Fruit fly (Drosophila melanogaster) whole organism, embryonic: ENCODE results near the gene CG9691.

Experiments used
- B-H1 ChIP-seq: fragments of 200-800 bp; sonication (Bioruptor generic); IDR thresholded peaks from 3 replicates; pipeline ENCODE4 v1.3.6; 2022; ENCODE audit warnings: missing biosample characterization, missing genetic modification characterization
- Bteb2 ChIP-seq: fragments of 200-800 bp; sonication (Bioruptor generic); optimal IDR thresholded peaks from 2 replicates; lab custom pipeline; 2016; ENCODE audit warnings: missing biosample characterization, missing genetic modification characterization
- CG11247 ChIP-seq: fragments of 200-800 bp; sonication (Bioruptor generic); IDR thresholded peaks from 2 replicates; pipeline ENCODE4 v1.3.6; 2022; ENCODE audit warnings: missing biosample characterization, missing genetic modification characterization
- CG11398 ChIP-seq: fragments of 200-800 bp; sonication (Bioruptor generic); optimal IDR thresholded peaks from 2 replicates; lab custom pipeline; 2016; ENCODE audit warnings: missing biosample characterization, missing genetic modification characterization
- CG11696 ChIP-seq: fragments of 200-800 bp; sonication (Bioruptor generic); IDR thresholded peaks from 2 replicates; pipeline ENCODE4 v1.3.6; 2022; ENCODE audit warnings: missing biosample characterization, missing genetic modification characterization
- CG15601 ChIP-seq: fragments of 200-800 bp; sonication (Bioruptor generic); optimal IDR thresholded peaks from 3 replicates; lab custom pipeline; 2019; ENCODE audit warnings: missing biosample characterization, mild to moderate bottlenecking, missing genetic modification characterization, moderate library complexity
- CG15696 ChIP-seq: fragments of 200-800 bp; sonication (Bioruptor generic); optimal IDR thresholded peaks from 2 replicates; lab custom pipeline; 2019; ENCODE audit warnings: missing biosample characterization, mild to moderate bottlenecking, missing genetic modification characterization, moderate library complexity
- CG16779 ChIP-seq: fragments of 200-800 bp; sonication (Bioruptor generic); IDR thresholded peaks from 2 replicates; pipeline ENCODE4 v1.3.6; 2022; ENCODE audit warnings: missing biosample characterization, missing genetic modification characterization
- CG2678 ChIP-seq: fragments of 200-800 bp; sonication (Bioruptor generic); optimal IDR thresholded peaks from 3 replicates; lab custom pipeline; 2019; ENCODE audit warnings: missing biosample characterization, mild to moderate bottlenecking, missing genetic modification characterization, moderate library complexity
- CG2875 ChIP-seq: fragments of 200-800 bp; sonication (Bioruptor generic); optimal IDR thresholded peaks from 2 replicates; lab custom pipeline; 2017; ENCODE audit warnings: missing biosample characterization, mild to moderate bottlenecking, missing genetic modification characterization, missing genetic modification reagents
- CG32767 ChIP-seq: fragments of 200-800 bp; sonication (Bioruptor generic); IDR thresholded peaks from 2 replicates; pipeline ENCODE4 v1.3.6; 2022; ENCODE audit warnings: missing biosample characterization, missing genetic modification characterization
- CG33557 ChIP-seq: fragments of 200-800 bp; sonication (Bioruptor generic); optimal IDR thresholded peaks from 2 replicates; lab custom pipeline; 2019; ENCODE audit warnings: missing biosample characterization, mild to moderate bottlenecking, missing genetic modification characterization, moderate library complexity
- CG3407 ChIP-seq: fragments of 200-800 bp; sonication (Bioruptor generic); optimal IDR thresholded peaks from 2 replicates; lab custom pipeline; 2018; ENCODE audit warnings: missing biosample characterization, mild to moderate bottlenecking, missing genetic modification characterization
- CG7372 ChIP-seq: fragments of 200-800 bp; sonication (Bioruptor generic); IDR thresholded peaks from 2 replicates; pipeline ENCODE4 v1.3.6; 2022; ENCODE audit warnings: missing biosample characterization, missing genetic modification characterization
- CG8290 ChIP-seq, 3 experiments: fragments of 200-800 bp; sonication (Bioruptor generic); optimal IDR thresholded peaks; 2 replicates each; lab custom pipeline; 2016 to 2019; ENCODE audit warnings: missing biosample characterization in 3 of 3, missing genetic modification characterization in 3 of 3, mild to moderate bottlenecking in 2 of 3, moderate library complexity in 1 of 3
- CG8924 ChIP-seq: fragments of 200-800 bp; optimal IDR thresholded peaks from 3 replicates; lab custom pipeline; 2019; ENCODE audit warnings: missing biosample characterization, mild to moderate bottlenecking, missing genetic modification characterization, moderate library complexity
- Fer3 ChIP-seq: fragments of 200-800 bp; sonication (Bioruptor generic); optimal IDR thresholded peaks from 2 replicates; lab custom pipeline; 2018; ENCODE audit warnings: missing biosample characterization, mild to moderate bottlenecking, missing genetic modification characterization, moderate library complexity
- H2.0 ChIP-seq: fragments of 200-800 bp; sonication (Bioruptor generic); IDR thresholded peaks from 2 replicates; pipeline ENCODE4 v1.3.6; 2022; ENCODE audit warnings: missing biosample characterization, missing genetic modification characterization
- HmgZ ChIP-seq: fragments of 200-800 bp; sonication (Bioruptor generic); optimal IDR thresholded peaks from 2 replicates; lab custom pipeline; 2018; ENCODE audit warnings: missing biosample characterization, mild to moderate bottlenecking, missing genetic modification characterization
- Hr51 ChIP-seq, 2 experiments: fragments of 200-800 bp; sonication (Bioruptor generic); optimal IDR thresholded peaks; 2 replicates in 1 of 2; 3 replicates in 1 of 2; lab custom pipeline; 2016 to 2018; ENCODE audit warnings: missing biosample characterization in 2 of 2, missing genetic modification characterization in 2 of 2, mild to moderate bottlenecking in 1 of 2, moderate library complexity in 1 of 2
- Mad ChIP-seq: fragments of 200-800 bp; sonication (Bioruptor generic); optimal IDR thresholded peaks from 2 replicates; lab custom pipeline; 2016; ENCODE audit warnings: missing biosample characterization, missing genetic modification characterization
- Nf-YA ChIP-seq: fragments of 200-800 bp; sonication (Bioruptor generic); IDR thresholded peaks from 2 replicates; pipeline ENCODE4 v1.3.6; 2022; ENCODE audit warnings: missing biosample characterization, missing genetic modification characterization
- Oli ChIP-seq: fragments of 200-800 bp; sonication (Bioruptor generic); optimal IDR thresholded peaks from 2 replicates; lab custom pipeline; 2018; ENCODE audit warnings: missing biosample characterization, mild to moderate bottlenecking, missing genetic modification characterization, moderate library complexity
- PHDP ChIP-seq: fragments of 200-800 bp; sonication (Bioruptor generic); optimal IDR thresholded peaks from 3 replicates; lab custom pipeline; 2018; ENCODE audit warnings: missing biosample characterization, mild to moderate bottlenecking, missing genetic modification characterization, moderate library complexity
- Pdp1 ChIP-seq, 2 experiments: fragments of 200-800 bp; sonication (Bioruptor generic); optimal IDR thresholded peaks; 3 replicates each; lab custom pipeline; 2016; ENCODE audit warnings: missing biosample characterization in 2 of 2, missing genetic modification characterization in 2 of 2, mild to moderate bottlenecking in 1 of 2, moderate library complexity in 1 of 2
- ab ChIP-seq: fragments of 200-800 bp; sonication (Bioruptor generic); optimal IDR thresholded peaks from 2 replicates; lab custom pipeline; 2016; ENCODE audit warnings: missing biosample characterization, missing genetic modification characterization
- ash1 ChIP-seq: fragments of 200-800 bp; sonication (Bioruptor generic); optimal IDR thresholded peaks from 2 replicates; lab custom pipeline; 2018; ENCODE audit warnings: missing biosample characterization, mild to moderate bottlenecking, missing genetic modification characterization
- ato ChIP-seq: fragments of 200-800 bp; sonication (Bioruptor generic); IDR thresholded peaks from 2 replicates; pipeline ENCODE4 v1.3.6; 2022; ENCODE audit warnings: missing biosample characterization, missing genetic modification characterization; ENCODE audit not compliant: partially characterized antibody
- br ChIP-seq: fragments of >200 bp; optimal IDR thresholded peaks from 2 replicates; lab custom pipeline; 2017
- bsh ChIP-seq, 2 experiments: fragments of 200-800 bp; sonication (Bioruptor generic); optimal IDR thresholded peaks; 2 replicates each; lab custom pipeline; 2017 to 2018; ENCODE audit warnings: mild to moderate bottlenecking in 2 of 2, missing biosample characterization in 2 of 2, missing genetic modification characterization in 2 of 2, moderate library complexity in 1 of 2
- cas ChIP-seq: fragments of 200-800 bp; sonication (Bioruptor generic); IDR thresholded peaks from 2 replicates; pipeline ENCODE4 v1.3.6; 2022; ENCODE audit warnings: missing biosample characterization, missing genetic modification characterization
- caup ChIP-seq: fragments of 200-800 bp; sonication (Bioruptor generic); optimal IDR thresholded peaks from 3 replicates; lab custom pipeline; 2017; ENCODE audit warnings: missing biosample characterization, mild to moderate bottlenecking, missing genetic modification characterization, moderate library complexity; ENCODE audit not compliant: severe bottlenecking
- crc ChIP-seq: fragments of 200-800 bp; sonication (Bioruptor generic); optimal IDR thresholded peaks from 2 replicates; lab custom pipeline; 2016; ENCODE audit warnings: missing biosample characterization, missing genetic modification characterization
- dmrt11E ChIP-seq: fragments of 200-800 bp; sonication (Bioruptor generic); optimal IDR thresholded peaks from 3 replicates; lab custom pipeline; 2018; ENCODE audit warnings: missing biosample characterization, mild to moderate bottlenecking, missing genetic modification characterization, moderate library complexity
- esg ChIP-seq: fragments of 200-800 bp; sonication (Bioruptor generic); conservative IDR thresholded peaks from 2 replicates; pipeline ENCODE4 v1.3.6; 2022; ENCODE audit warnings: missing biosample characterization, missing genetic modification characterization
- eyg ChIP-seq: fragments of 200-800 bp; sonication (Bioruptor generic); optimal IDR thresholded peaks from 3 replicates; lab custom pipeline; 2016; ENCODE audit warnings: missing biosample characterization, missing genetic modification characterization
- fu2 ChIP-seq: fragments of 200-800 bp; sonication (Bioruptor generic); optimal IDR thresholded peaks from 2 replicates; lab custom pipeline; 2016; ENCODE audit warnings: missing biosample characterization, missing genetic modification characterization
- grn ChIP-seq: fragments of 200-800 bp; sonication (Bioruptor generic); optimal IDR thresholded peaks from 3 replicates; lab custom pipeline; 2017; ENCODE audit warnings: missing biosample characterization, missing genetic modification characterization
- gt ChIP-seq: fragments of 200-800 bp; sonication (Bioruptor generic); IDR thresholded peaks from 2 replicates; pipeline ENCODE4 v1.3.6; 2022; ENCODE audit warnings: missing biosample characterization, missing genetic modification characterization
- pho ChIP-seq: fragments of 200-800 bp; sonication (Bioruptor generic); optimal IDR thresholded peaks from 2 replicates; lab custom pipeline; 2016; ENCODE audit warnings: missing biosample characterization, missing genetic modification characterization
- pnt ChIP-seq: fragments of 200-800 bp; sonication (Bioruptor generic); optimal IDR thresholded peaks from 3 replicates; lab custom pipeline; 2016; ENCODE audit warnings: missing biosample characterization, missing genetic modification characterization
- psq ChIP-seq: fragments of 200-800 bp; sonication (Bioruptor generic); optimal IDR thresholded peaks from 2 replicates; lab custom pipeline; 2017; ENCODE audit warnings: missing biosample characterization, missing genetic modification characterization
- sd ChIP-seq: fragments of 200-800 bp; sonication (Bioruptor generic); optimal IDR thresholded peaks from 3 replicates; lab custom pipeline; 2018; ENCODE audit warnings: missing biosample characterization, mild to moderate bottlenecking, missing genetic modification characterization, moderate library complexity
- shn ChIP-seq: fragments of 200-800 bp; sonication (Bioruptor generic); optimal IDR thresholded peaks from 3 replicates; lab custom pipeline; 2016; ENCODE audit warnings: missing biosample characterization, missing genetic modification characterization
- sima ChIP-seq: fragments of 200-800 bp; sonication (Bioruptor generic); optimal IDR thresholded peaks from 2 replicates; lab custom pipeline; 2016; ENCODE audit warnings: missing biosample characterization, missing genetic modification characterization
- slbo ChIP-seq: fragments of 200-800 bp; sonication (Bioruptor generic); IDR thresholded peaks from 2 replicates; pipeline ENCODE4 v1.3.6; 2022; ENCODE audit warnings: missing biosample characterization, missing genetic modification characterization
- tap ChIP-seq: fragments of 200-800 bp; optimal IDR thresholded peaks from 3 replicates; lab custom pipeline; 2019; ENCODE audit warnings: missing biosample characterization, mild to moderate bottlenecking, missing genetic modification characterization, moderate library complexity
- tgo ChIP-seq: fragments of 200-800 bp; sonication (Bioruptor generic); IDR thresholded peaks from 3 replicates; pipeline ENCODE4 v1.3.6; 2022; ENCODE audit warnings: missing biosample characterization, missing genetic modification characterization

Gene CG9691

DNA sequence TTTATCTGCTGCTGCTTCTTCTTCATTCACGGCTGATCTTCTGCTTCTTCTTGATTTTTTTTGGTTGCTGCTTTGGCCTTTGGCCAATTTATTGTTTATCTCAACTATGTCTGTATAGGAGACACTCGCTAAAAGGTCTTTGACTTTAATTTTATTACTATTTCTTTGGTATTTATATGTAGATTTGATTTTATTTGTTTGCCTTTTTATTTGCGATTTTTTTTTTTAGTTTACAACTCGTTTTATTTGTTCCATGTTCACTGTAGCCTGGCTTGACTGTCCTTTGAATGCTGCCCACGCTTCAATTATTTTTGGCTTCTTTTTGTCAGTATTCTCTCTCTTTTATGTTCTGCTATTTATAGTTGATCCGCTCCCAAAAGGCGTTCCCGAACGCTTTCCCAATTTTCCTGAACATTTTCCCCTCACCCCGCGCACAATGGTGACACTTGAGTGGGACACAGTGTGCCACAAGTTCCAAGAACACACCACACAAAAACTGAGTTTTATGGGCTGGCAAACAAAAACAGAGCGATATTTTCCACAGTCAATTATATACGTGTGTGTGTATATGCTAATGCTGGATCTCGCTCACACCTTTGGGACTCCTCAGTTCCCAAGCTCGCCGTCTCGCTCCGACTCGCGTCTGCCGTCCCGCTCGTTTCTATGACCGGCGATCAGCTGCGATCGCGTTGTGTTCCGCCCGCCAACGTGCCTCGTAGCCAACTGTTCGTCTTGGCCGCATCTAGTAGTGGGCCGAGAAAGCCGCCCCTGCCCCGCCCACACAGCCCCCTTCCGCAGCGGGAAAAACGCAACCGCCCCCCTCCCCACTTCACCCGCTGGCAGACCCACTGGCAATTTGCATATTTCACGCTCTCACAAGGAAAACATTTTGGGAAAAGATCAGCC, 8.0 kb upstream of the CG9691 start, which contains the start of gene CG15247 (continued):
- TF ChIP-seq CG8924 (tag; lab: Kevin White, UChicago) (peak; percentile 59), CG8290 (GFP tag; optimal IDR thresholded peaks at IDR 0.05; lab: Kevin White, UChicago) (peak; percentile 6), CG8290 (tag; optimal IDR thresholded peaks at IDR 0.05; lab: Kevin White, UChicago) (no peak), ato (no peak), sima (GFP tag; lab: Kevin White, UChicago) (no peak), shn (GFP tag; lab: Kevin White, UChicago) (no peak), Mad (peak; percentile 22), grn (GFP tag; lab: Kevin White, UChicago) (no peak), Oli (peak; percentile 72), CG3407 (GFP tag; lab: Kevin White, UChicago) (peak; percentile 36), H2.0 (GFP tag; lab: Robert Waterston, UW) (peak; percentile 84), ab (GFP tag; lab: Kevin White, UChicago) (no peak), bsh (GFP tag; optimal IDR thresholded peaks at IDR 0.05; lab: Kevin White, UChicago) (peak in 1 of 2 experiments; percentile 86), Nf-YA (GFP tag; lab: Robert Waterston, UW) (peak; percentile 56; the same call in 1 of the 2 replicates), gt (GFP tag; lab: Robert Waterston, UW) (no peak), CG7372 (GFP tag; lab: Robert Waterston, UW) (peak; percentile 76), crc (peak; percentile 17), Pdp1 (GFP tag; optimal IDR thresholded peaks at IDR 0.05; lab: Kevin White, UChicago) (peak; percentile 61 to 77), br (no peak), CG11398 (no peak), pho (GFP tag; lab: Kevin White, UChicago) (peak; percentile 41), CG2678 (tag; lab: Kevin White, UChicago) (peak; percentile 85), dmrt11E (tag; lab: Kevin White, UChicago) (peak; percentile 63), CG11247 (peak; percentile 79), CG15601 (tag; lab: Kevin White, UChicago) (peak; percentile 61), CG2875 (GFP tag; lab: Kevin White, UChicago) (peak; percentile 43), CG32767 (GFP tag; lab: Robert Waterston, UW) (no peak; the same call in 1 of the 2 replicates), tgo (peak; percentile 77), psq (GFP tag; lab: Kevin White, UChicago) (no peak), tap (tag; lab: Kevin White, UChicago) (peak; percentile 35), fu2 (GFP tag; lab: Kevin White, UChicago) (peak; percentile 14), PHDP (tag; lab: Kevin White, UChicago) (peak; percentile 74), slbo (GFP tag; lab: Robert Waterston, UW) (peak; percentile 90), sd (peak; percentile 66), CG16779 (GFP tag; lab: Robert Waterston, UW) (no peak), Bteb2 (peak; percentile 56), CG33557 (GFP tag; lab: Kevin White, UChicago) (peak; percentile 16), CG15696 (tag; lab: Kevin White, UChicago) (peak; percentile 60), caup (GFP tag; lab: Kevin White, UChicago) (peak; percentile 50), eyg (peak; percentile 20), pnt (peak; percentile 69), Fer3 (tag; lab: Kevin White, UChicago) (peak; percentile 73), cas (GFP tag; lab: Robert Waterston, UW) (peak; percentile 70), Hr51 (GFP tag; optimal IDR thresholded peaks at IDR 0.05; lab: Kevin White, UChicago) (peak; percentile 20 to 77), HmgZ (peak; percentile 49), ash1 (no peak), B-H1 (GFP tag; lab: Robert Waterston, UW) (peak; percentile 68), CG11696 (GFP tag; lab: Robert Waterston, UW) (peak; percentile 58), esg (GFP tag; lab: Robert Waterston, UW) (peak; percentile 79)
